Worm (Caenorhabditis elegans): ENCODE data around the gene ubh-4.

DNA sequence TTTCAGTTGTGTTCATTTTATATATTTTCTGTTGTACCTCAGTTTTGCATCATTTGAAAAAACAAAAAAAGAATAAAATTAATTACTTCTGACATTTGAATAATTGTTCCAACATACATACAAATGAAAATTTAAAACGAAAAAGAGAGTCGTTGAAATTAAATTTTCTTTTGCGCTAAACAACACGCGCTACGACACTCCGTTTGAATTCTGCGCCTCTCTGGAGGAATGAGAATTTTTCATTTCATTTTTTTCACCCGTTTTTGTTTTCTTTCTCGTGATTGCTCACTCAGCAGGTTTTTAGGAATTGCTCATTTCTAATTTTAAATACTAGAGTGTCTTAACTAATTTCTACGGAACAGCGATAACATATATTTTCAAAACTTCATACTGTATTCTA is 2.2 kb upstream of the ubh-4 start:
- TF ChIP-seq hlh-30 (tag; optimal IDR thresholded peaks at IDR 0.05; ENCODE audit: insufficient read depth): no peak
- TF ChIP-seq tbx-7 (tag; optimal IDR thresholded peaks at IDR 0.05): no peak
- TF ChIP-seq dmd-4 (tag; optimal IDR thresholded peaks at IDR 0.05; ENCODE audit: borderline replicate concordance): no peak
- TF ChIP-seq ceh-24 (tag; optimal IDR thresholded peaks at IDR 0.05): no peak
- TF ChIP-seq pag-3 (tag; optimal IDR thresholded peaks at IDR 0.05; ENCODE audit: borderline replicate concordance): no peak
- TF ChIP-seq sox-2 (GFP tag; IDR thresholded peaks at IDR 0.05): no peak
- no peak for TF ChIP-seq zip-5 (tag; optimal IDR thresholded peaks at IDR 0.05)

Data from whole organism, late embryonic.